Worm (Caenorhabditis elegans) whole organism, L3 larva: ENCODE results near the gene W02B12.11.

Experiments
- ZK546.5 ChIP-seq: sonication (generic microtip); optimal IDR thresholded peaks from 2 replicates; lab custom pipeline; 2017; ENCODE audit warnings: missing biosample characterization, missing genetic modification characterization
- aly-2 ChIP-seq: fragments of 150-350 bp; optimal IDR thresholded peaks from 2 replicates; lab custom pipeline; 2014; ENCODE audit warnings: missing biosample characterization, missing genetic modification characterization
- ama-1 ChIP-seq: fragments of 150-350 bp; optimal IDR thresholded peaks from 2 replicates; lab custom pipeline; 2018
- ceh-16 ChIP-seq: sonication (generic microtip); optimal IDR thresholded peaks from 2 replicates; lab custom pipeline; 2017; ENCODE audit warnings: missing biosample characterization, missing genetic modification characterization
- ceh-28 ChIP-seq: fragments of 150-350 bp; optimal IDR thresholded peaks from 2 replicates; lab custom pipeline; 2014; ENCODE audit warnings: missing biosample characterization, missing genetic modification reagents, missing genetic modification characterization
- ceh-82 ChIP-seq: fragments of 150-350 bp; optimal IDR thresholded peaks from 2 replicates; lab custom pipeline; 2014; ENCODE audit warnings: missing biosample characterization, missing genetic modification characterization
- ceh-9 ChIP-seq: sonication (generic microtip); optimal IDR thresholded peaks from 2 replicates; lab custom pipeline; 2018; ENCODE audit warnings: missing biosample characterization, missing genetic modification characterization
- daf-12 ChIP-seq: fragments of 150-350 bp; optimal IDR thresholded peaks from 2 replicates; lab custom pipeline; 2014; ENCODE audit warnings: missing biosample characterization, missing genetic modification reagents, missing genetic modification characterization
- egl-27 ChIP-seq: sonication (generic microtip); optimal IDR thresholded peaks from 4 replicates; lab custom pipeline; 2017; ENCODE audit warnings: missing biosample characterization, missing genetic modification reagents, missing genetic modification characterization
- elt-1 ChIP-seq: fragments of 150-350 bp; optimal IDR thresholded peaks from 2 replicates; lab custom pipeline; 2014; ENCODE audit warnings: missing biosample characterization, missing genetic modification characterization
- eor-1 ChIP-seq, 2 experiments: fragments of 150-350 bp; optimal IDR thresholded peaks; 2 replicates each; lab custom pipeline; 2014 to 2018; ENCODE audit warnings: missing biosample characterization in 2 of 2, missing genetic modification characterization in 2 of 2
- fkh-10 ChIP-seq: sonication (generic microtip); optimal IDR thresholded peaks from 2 replicates; lab custom pipeline; 2017; ENCODE audit warnings: missing biosample characterization, missing genetic modification reagents, missing genetic modification characterization
- fkh-2 ChIP-seq: fragments of 150-350 bp; optimal IDR thresholded peaks from 2 replicates; lab custom pipeline; 2014; ENCODE audit warnings: missing biosample characterization, missing genetic modification reagents, missing genetic modification characterization
- fos-1 ChIP-seq: fragments of 150-350 bp; optimal IDR thresholded peaks from 2 replicates; lab custom pipeline; 2014; ENCODE audit warnings: missing biosample characterization, missing genetic modification characterization
- hmg-11 ChIP-seq: sonication (generic microtip); optimal IDR thresholded peaks from 2 replicates; lab custom pipeline; 2016; ENCODE audit warnings: missing genetic modification characterization, missing compliant biosample characterization
- jun-1 ChIP-seq: fragments of 150-350 bp; optimal IDR thresholded peaks from 2 replicates; lab custom pipeline; 2014; ENCODE audit warnings: missing biosample characterization, missing genetic modification reagents, missing genetic modification characterization
- lin-39 ChIP-seq: fragments of 150-350 bp; optimal IDR thresholded peaks from 2 replicates; lab custom pipeline; 2018; ENCODE audit warnings: missing biosample characterization, missing genetic modification reagents, missing genetic modification characterization
- mdl-1 ChIP-seq: fragments of 150-350 bp; optimal IDR thresholded peaks from 2 replicates; lab custom pipeline; 2014; ENCODE audit warnings: missing biosample characterization, missing genetic modification characterization
- mml-1 ChIP-seq: fragments of 150-350 bp; sonication (generic microtip); optimal IDR thresholded peaks from 3 replicates; lab custom pipeline; 2014; ENCODE audit warnings: missing biosample characterization, missing genetic modification characterization
- nhr-11 ChIP-seq: fragments of 150-350 bp; optimal IDR thresholded peaks from 2 replicates; lab custom pipeline; 2014; ENCODE audit warnings: missing biosample characterization, missing genetic modification characterization
- nhr-12 ChIP-seq: fragments of 150-350 bp; optimal IDR thresholded peaks from 2 replicates; lab custom pipeline; 2014; ENCODE audit warnings: missing biosample characterization, missing genetic modification characterization
- nhr-237 ChIP-seq: fragments of 150-350 bp; optimal IDR thresholded peaks from 2 replicates; lab custom pipeline; 2014; ENCODE audit warnings: missing biosample characterization, missing genetic modification characterization
- nhr-25 ChIP-seq: sonication (generic microtip); optimal IDR thresholded peaks from 2 replicates; lab custom pipeline; 2017; ENCODE audit warnings: missing biosample characterization, missing genetic modification characterization
- nhr-28 ChIP-seq: fragments of 150-350 bp; optimal IDR thresholded peaks from 2 replicates; lab custom pipeline; 2014; ENCODE audit warnings: missing biosample characterization, missing genetic modification characterization
- nhr-43 ChIP-seq: sonication (generic microtip); optimal IDR thresholded peaks from 2 replicates; lab custom pipeline; 2016; ENCODE audit warnings: mild to moderate bottlenecking, missing genetic modification characterization, missing compliant biosample characterization; ENCODE audit not compliant: poor library complexity, severe bottlenecking
- nhr-67 ChIP-seq: fragments of 150-350 bp; optimal IDR thresholded peaks from 2 replicates; lab custom pipeline; 2014; ENCODE audit warnings: missing biosample characterization, missing genetic modification characterization
- nhr-76 ChIP-seq: fragments of 150-350 bp; sonication (generic microtip); optimal IDR thresholded peaks from 5 replicates; lab custom pipeline; 2014; ENCODE audit warnings: missing biosample characterization, missing genetic modification characterization
- nhr-77 ChIP-seq: fragments of 150-350 bp; optimal IDR thresholded peaks from 2 replicates; lab custom pipeline; 2014; ENCODE audit warnings: missing biosample characterization, missing genetic modification characterization
- pha-4 ChIP-seq: fragments of 150-350 bp; optimal IDR thresholded peaks from 2 replicates; lab custom pipeline; 2014; ENCODE audit warnings: missing biosample characterization, missing genetic modification reagents, missing genetic modification characterization
- pqm-1 ChIP-seq: fragments of 150-350 bp; optimal IDR thresholded peaks from 2 replicates; lab custom pipeline; 2017; ENCODE audit warnings: missing biosample characterization, missing genetic modification characterization, inconsistent platforms
- sea-2 ChIP-seq: fragments of 150-350 bp; sonication (generic microtip); optimal IDR thresholded peaks from 4 replicates; lab custom pipeline; 2014; ENCODE audit warnings: missing biosample characterization, missing genetic modification reagents, missing genetic modification characterization
- skn-1 ChIP-seq: fragments of 150-350 bp; optimal IDR thresholded peaks from 2 replicates; lab custom pipeline; 2014; ENCODE audit warnings: missing biosample characterization, missing genetic modification characterization
- tbx-2 ChIP-seq: sonication (generic microtip); optimal IDR thresholded peaks from 2 replicates; lab custom pipeline; 2016; ENCODE audit warnings: mild to moderate bottlenecking, missing genetic modification characterization, missing compliant biosample characterization
- unc-39 ChIP-seq: sonication (generic microtip); optimal IDR thresholded peaks from 4 replicates; lab custom pipeline; 2017; ENCODE audit warnings: missing biosample characterization, missing genetic modification characterization
- unc-62 ChIP-seq: fragments of 150-350 bp; sonication (generic microtip); optimal IDR thresholded peaks from 4 replicates; lab custom pipeline; 2014; ENCODE audit warnings: missing biosample characterization, missing genetic modification reagents, missing genetic modification characterization
- zag-1 ChIP-seq: fragments of 150-350 bp; optimal IDR thresholded peaks from 2 replicates; lab custom pipeline; 2014; ENCODE audit warnings: missing biosample characterization, missing genetic modification characterization
- ztf-11 ChIP-seq: fragments of 150-350 bp; optimal IDR thresholded peaks from 2 replicates; lab custom pipeline; 2014; ENCODE audit warnings: missing biosample characterization, missing genetic modification characterization
- ztf-4 ChIP-seq: fragments of 150-350 bp; optimal IDR thresholded peaks from 2 replicates; lab custom pipeline; 2014; ENCODE audit warnings: missing biosample characterization, missing genetic modification characterization

The W02B12.11 gene

ce11 chrII:11453025-11453424 lies 20.6 kb upstream of the W02B12.11 start, which contains the start of gene rsp-1 (continued):
- TF ChIP-seq fkh-2 (tag; lab: Kevin White, UChicago) = no peak
- peak; percentile 68 for TF ChIP-seq sea-2 (GFP tag; lab: Kevin White, UChicago)
- no peak for TF ChIP-seq unc-39 (tag; lab: Kevin White, UChicago)
- peak; percentile 74 for TF ChIP-seq tbx-2 (tag; lab: Kevin White, UChicago)
- TF ChIP-seq elt-1 (tag; lab: Kevin White, UChicago) = peak; percentile 26
- no peak for TF ChIP-seq ztf-11
- TF ChIP-seq daf-12 (tag; lab: Kevin White, UChicago) = no peak
- TF ChIP-seq jun-1 = peak; percentile 82
- TF ChIP-seq skn-1 (tag; lab: Kevin White, UChicago) = peak; percentile 45
- peak; percentile 80 for TF ChIP-seq hmg-11 (tag; lab: Kevin White, UChicago)
- no peak for TF ChIP-seq egl-27 (tag; lab: Kevin White, UChicago)
- peak; percentile 50 for TF ChIP-seq ztf-4
- TF ChIP-seq ceh-9 (tag; lab: Kevin White, UChicago) = no peak
- TF ChIP-seq zag-1 = peak; percentile 7
- no peak for TF ChIP-seq fos-1 (tag; lab: Kevin White, UChicago)
- no peak for TF ChIP-seq ZK546.5 (tag; lab: Kevin White, UChicago)
- TF ChIP-seq nhr-11 (tag; lab: Kevin White, UChicago) = peak; percentile 70
- TF ChIP-seq nhr-67 = no peak
- TF ChIP-seq nhr-28 (tag; lab: Kevin White, UChicago) = no peak
- TF ChIP-seq pqm-1 (tag; lab: Kevin White, UChicago) = peak; percentile 84
- TF ChIP-seq nhr-25 (tag; lab: Kevin White, UChicago) = peak; percentile 87
- TF ChIP-seq nhr-237 (tag; lab: Kevin White, UChicago) = no peak
- no peak for TF ChIP-seq unc-62 (GFP tag; lab: Kevin White, UChicago)
- TF ChIP-seq ceh-28 (tag; lab: Kevin White, UChicago) = peak; percentile 87
- TF ChIP-seq ceh-82 (tag; lab: Kevin White, UChicago) = peak; percentile 28
- peak; percentile 95 for TF ChIP-seq lin-39 (tag; lab: Kevin White, UChicago)
- TF ChIP-seq nhr-12 (tag; lab: Kevin White, UChicago) = no peak

DNA sequence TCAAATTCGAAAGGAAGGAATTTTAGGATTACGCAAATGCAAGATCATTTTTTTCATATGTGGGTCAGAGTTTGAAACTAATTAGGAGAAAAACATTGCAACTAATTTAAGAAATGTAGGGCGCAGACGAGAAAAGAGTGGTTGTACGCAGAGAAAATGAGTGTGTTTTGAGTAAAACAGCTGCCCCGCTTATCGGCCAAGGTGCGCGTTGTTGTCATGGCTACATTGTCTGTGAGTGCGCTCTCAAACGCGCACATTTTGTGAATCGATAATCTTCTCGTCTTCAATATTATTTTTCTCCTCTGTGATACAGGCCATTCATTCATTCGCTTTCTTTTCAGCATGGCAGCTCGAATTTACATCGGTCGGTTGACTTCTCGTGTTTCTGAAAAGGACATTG lies 20.0 kb upstream of the W02B12.11 start:
- TF ChIP-seq ceh-82 (tag; lab: Kevin White, UChicago) (no peak), ceh-16 (tag; lab: Kevin White, UChicago) (no peak), daf-12 (tag; lab: Kevin White, UChicago) (no peak), jun-1 (no peak), nhr-43 (tag; lab: Kevin White, UChicago) (no peak), lin-39 (tag; lab: Kevin White, UChicago) (no peak), aly-2 (no peak), ceh-28 (tag; lab: Kevin White, UChicago) (no peak), pha-4 (no peak)

- TF ChIP-seq skn-1 (tag; lab: Kevin White, UChicago) (no peak), ceh-9 (tag; lab: Kevin White, UChicago) (no peak), ceh-16 (tag; lab: Kevin White, UChicago) (no peak), ama-1 (lab: Kevin White, UChicago) (no peak), nhr-77 (tag; lab: Kevin White, UChicago) (no peak), daf-12 (tag; lab: Kevin White, UChicago) (no peak), ZK546.5 (tag; lab: Kevin White, UChicago) (no peak), ztf-11 (no peak), nhr-76 (tag; lab: Kevin White, UChicago) (no peak), aly-2 (no peak), nhr-25 (tag; lab: Kevin White, UChicago) (no peak), eor-1 (tag; optimal IDR thresholded peaks at IDR 0.05; lab: Kevin White, UChicago) (no peak), unc-62 (GFP tag; lab: Kevin White, UChicago) (no peak), unc-39 (tag; lab: Kevin White, UChicago) (no peak), fos-1 (tag; lab: Kevin White, UChicago) (no peak), lin-39 (tag; lab: Kevin White, UChicago) (no peak), fkh-10 (GFP tag; lab: Kevin White, UChicago) (no peak), mdl-1 (tag; lab: Kevin White, UChicago) (no peak), mml-1 (tag; lab: Kevin White, UChicago) (no peak), sea-2 (GFP tag; lab: Kevin White, UChicago) (no peak)
Measured at ce11 chrII:11455140-11455539, 18.5 kb upstream of the W02B12.11 start.
